Worm (Caenorhabditis elegans): ENCODE data around the gene Y25C1A.14.

DNA sequence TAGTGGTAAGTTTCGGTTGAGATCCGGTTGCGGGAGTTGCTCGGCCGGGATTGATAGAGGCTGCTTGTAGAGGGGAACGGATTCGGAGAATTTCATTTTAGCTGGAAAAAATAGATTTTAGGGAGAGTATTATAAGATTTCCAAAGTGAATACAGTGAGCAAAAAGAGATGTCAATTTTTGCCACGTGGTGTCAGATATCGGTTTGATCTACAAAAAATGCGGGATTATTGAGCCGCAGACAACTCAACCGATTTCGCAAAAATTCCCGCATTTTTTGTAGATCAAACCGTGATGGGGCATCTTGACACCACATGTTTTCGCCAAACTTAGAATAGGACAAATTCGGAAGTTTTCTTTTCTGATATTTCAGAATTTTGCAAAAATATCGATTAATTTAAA is 42.5 kb downstream of the Y25C1A.14 start, which contains the start of gene lido-13:
- no peak for TF ChIP-seq ztf-23 (GFP tag; IDR thresholded peaks at IDR 0.05)
- no peak for TF ChIP-seq flt-1 (GFP tag; IDR thresholded peaks at IDR 0.05)
- TF ChIP-seq klf-2 (GFP tag; conservative IDR thresholded peaks at IDR 0.05), result no peak
- no peak for TF ChIP-seq tab-1 (GFP tag; IDR thresholded peaks at IDR 0.05)
